Worm (Caenorhabditis elegans): Measurements from ENCODE around the gene srxa-5.
A peak's percentile ranks its signal among the peaks of the same experiment; 100 is the strongest.
"Not testable (repeated sequence)": the region's sequence is repeated elsewhere in the genome, so short reads cannot be mapped to it uniquely, and the experiment has no call there.

The srxa-5 gene

DNA sequence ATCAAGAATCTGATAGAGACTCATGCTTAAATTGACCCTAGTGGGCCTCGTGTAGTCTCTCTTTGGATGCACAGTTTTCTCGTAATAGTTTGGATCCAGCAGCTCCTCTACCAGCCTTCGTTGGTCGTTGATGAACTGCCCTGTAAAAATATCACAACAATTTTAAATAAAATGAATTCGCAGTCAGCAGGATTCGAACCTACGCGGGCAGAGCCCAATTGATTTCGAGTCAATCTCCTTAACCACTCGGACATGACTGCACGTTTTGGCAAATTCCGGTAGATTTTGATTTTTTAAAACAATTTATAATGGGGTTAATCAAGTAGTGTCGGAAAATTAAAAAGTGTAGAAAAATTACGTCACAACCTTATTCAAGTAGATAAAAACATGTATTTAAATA is 19.0 kb upstream of the srxa-5 start:
- TF ChIP-seq efl-1 (optimal IDR thresholded peaks at IDR 0.05), result not testable (repeated sequence)
- peak in 1 of 2 experiments; percentile 20 for TF ChIP-seq efl-1 (GFP tag; optimal IDR thresholded peaks at IDR 0.05 in 1 of 2)

DNA sequence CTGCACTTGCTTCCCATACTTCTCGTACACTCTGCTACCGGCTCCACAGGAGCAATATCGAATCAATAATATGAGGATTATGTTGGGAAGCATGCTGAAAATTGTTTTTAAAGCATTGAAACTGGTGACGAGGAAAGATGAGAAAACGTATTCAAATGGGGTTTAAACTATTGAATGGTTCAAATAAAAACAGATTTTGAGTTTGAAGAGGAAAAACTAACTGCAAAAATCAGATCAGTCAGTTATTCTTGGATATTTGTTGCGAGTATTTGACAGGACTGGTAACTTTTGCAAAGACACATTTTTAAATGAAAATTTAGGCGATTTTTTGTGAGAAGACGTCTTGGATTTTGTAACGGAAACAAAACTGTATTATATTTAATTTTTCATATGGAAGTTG is 18.1 kb upstream of the srxa-5 start, which contains the start of gene acr-5:
acr-5 (minus strand) TSS at position 101 of the 400 bp plus-strand sequence.
- TF ChIP-seq fkh-8 (tag; optimal IDR thresholded peaks at IDR 0.05) (no peak), mef-2 (tag; optimal IDR thresholded peaks at IDR 0.05) (no peak)

DNA sequence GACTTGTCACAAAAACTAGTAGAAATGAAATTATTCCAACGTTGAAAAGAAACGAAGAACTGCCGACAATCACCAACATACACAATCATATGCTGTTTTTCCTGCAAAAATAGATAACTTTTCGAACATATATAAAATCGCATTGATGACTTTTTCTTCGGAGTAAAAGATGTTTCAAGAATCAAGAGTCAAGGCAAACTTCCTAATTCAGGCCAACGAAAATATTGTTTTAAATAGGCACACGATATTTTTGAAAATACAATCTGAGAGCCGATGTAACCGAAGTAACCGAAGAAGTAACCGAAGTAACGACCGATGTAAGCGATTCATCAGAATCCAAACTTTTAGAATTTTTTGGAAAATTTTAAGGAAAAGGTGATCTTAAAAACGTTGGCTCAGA is 12.8 kb upstream of the srxa-5 start, which contains the start of gene C09E7.10:
C09E7.10 (minus strand) TSS at position 101 of the 400 bp plus-strand sequence.
- TF ChIP-seq efl-3 (GFP tag; optimal IDR thresholded peaks at IDR 0.05), result no peak
- TF ChIP-seq vab-15 (tag; optimal IDR thresholded peaks at IDR 0.05), result no peak
- TF ChIP-seq nhr-71 (tag; optimal IDR thresholded peaks at IDR 0.05), result no peak
- no peak for TF ChIP-seq nhr-12 (tag; optimal IDR thresholded peaks at IDR 0.05)
- TF ChIP-seq lin-15B (tag; optimal IDR thresholded peaks at IDR 0.05), result no peak
- no peak for TF ChIP-seq fkh-10 (GFP tag; optimal IDR thresholded peaks at IDR 0.05)
- TF ChIP-seq zip-4 (GFP tag; optimal IDR thresholded peaks at IDR 0.05), result no peak
- TF ChIP-seq pax-3 (tag; optimal IDR thresholded peaks at IDR 0.05), result no peak
- no peak for TF ChIP-seq sox-4 (tag; optimal IDR thresholded peaks at IDR 0.05)
- no peak for TF ChIP-seq fos-1 (tag; optimal IDR thresholded peaks at IDR 0.05)
- TF ChIP-seq rnt-1 (tag; optimal IDR thresholded peaks at IDR 0.05), result no peak
- TF ChIP-seq F16B12.6 (tag; optimal IDR thresholded peaks at IDR 0.05), result no peak
- TF ChIP-seq lin-35 (GFP tag; optimal IDR thresholded peaks at IDR 0.05), result no peak
- TF ChIP-seq lin-13 (GFP tag; optimal IDR thresholded peaks at IDR 0.05), result no peak
- TF ChIP-seq C16A3.4 (tag; optimal IDR thresholded peaks at IDR 0.05), result no peak

DNA sequence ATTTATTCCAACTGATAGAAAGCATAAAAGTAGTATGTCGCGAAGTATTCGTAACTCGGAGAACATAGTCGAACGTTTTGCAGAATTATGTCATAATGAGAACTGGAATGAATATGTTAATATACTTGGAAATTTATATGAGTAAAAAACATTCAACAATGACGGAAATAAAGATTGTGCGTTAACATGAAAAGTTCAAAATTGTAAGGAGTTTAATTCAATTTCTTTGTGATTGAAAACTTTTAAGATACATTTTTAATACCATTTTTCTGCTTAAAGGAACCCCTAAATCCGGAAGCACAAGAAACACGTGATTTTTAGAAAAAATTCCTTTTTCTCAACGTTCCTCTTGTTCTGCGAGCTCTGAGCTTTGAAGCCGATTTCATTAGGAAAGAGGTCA is 7.2 kb upstream of the srxa-5 start, which contains the start of gene oig-1:
oig-1 (minus strand) TSS at position 101 of the 400 bp plus-strand sequence.
- TF ChIP-seq rnt-1 (tag; optimal IDR thresholded peaks at IDR 0.05), result no peak
- TF ChIP-seq aha-1 (tag; optimal IDR thresholded peaks at IDR 0.05), result no peak
- TF ChIP-seq ceh-8 (GFP tag; optimal IDR thresholded peaks at IDR 0.05), result no peak

DNA sequence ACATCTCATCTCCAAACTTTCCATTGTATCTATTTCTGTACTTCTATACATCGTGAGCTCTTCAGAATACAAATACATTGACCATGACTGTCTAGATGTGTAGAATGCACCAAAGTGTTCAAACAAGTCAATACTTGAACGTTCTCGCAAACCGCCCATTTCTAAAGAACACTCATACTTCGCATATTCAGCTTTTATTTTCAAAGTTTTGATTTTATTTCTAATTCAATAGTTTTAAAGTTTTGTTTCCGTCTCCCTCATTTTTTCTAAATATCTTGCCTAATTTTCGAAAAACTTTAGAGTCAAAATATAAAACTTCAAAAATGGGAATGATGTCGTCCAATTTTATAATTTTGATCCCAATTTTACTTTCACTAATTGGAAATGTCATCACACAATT is 4.8 kb upstream of the srxa-5 start, which contains the start of gene pqn-10:
pqn-10 (plus strand) TSS at position 301 of the 400 bp plus-strand sequence.
- TF ChIP-seq zag-1 (tag; optimal IDR thresholded peaks at IDR 0.05) (no peak), lin-35 (GFP tag; optimal IDR thresholded peaks at IDR 0.05) (no peak), fos-1 (tag; optimal IDR thresholded peaks at IDR 0.05) (no peak), isw-1 (GFP tag; IDR thresholded peaks at IDR 0.05) (no peak), ceh-90 (tag; optimal IDR thresholded peaks at IDR 0.05) (no peak)

DNA sequence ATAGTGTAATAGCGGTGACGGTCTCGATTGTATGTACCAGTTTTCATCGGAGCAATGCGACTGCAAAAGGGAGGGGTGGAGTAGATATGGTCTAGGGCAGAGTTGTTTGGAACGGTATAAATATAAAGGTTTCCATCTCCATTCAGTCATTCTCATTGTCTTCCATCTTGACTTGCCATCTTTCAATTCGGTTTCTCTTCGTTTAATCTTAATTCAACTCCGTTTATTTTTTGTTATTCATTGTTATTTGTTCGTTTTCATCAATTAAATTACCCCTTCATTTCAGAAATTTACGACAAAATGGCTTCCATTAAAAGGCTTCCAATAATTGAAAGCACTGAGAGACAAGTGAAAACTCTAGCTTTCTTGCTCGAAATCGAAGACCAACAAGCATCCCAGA is 1.6 kb upstream of the srxa-5 start, which contains the start of gene C09E7.11:
C09E7.11 (plus strand) TSS at position 301 of the 400 bp plus-strand sequence.
- TF ChIP-seq mdl-1 (tag; optimal IDR thresholded peaks at IDR 0.05), result no peak
- no peak for TF ChIP-seq lin-35 (GFP tag; optimal IDR thresholded peaks at IDR 0.05)
- no peak for TF ChIP-seq swsn-7 (tag; optimal IDR thresholded peaks at IDR 0.05)
- TF ChIP-seq ceh-8 (GFP tag; optimal IDR thresholded peaks at IDR 0.05), result no peak
- TF ChIP-seq fos-1 (tag; optimal IDR thresholded peaks at IDR 0.05), result no peak
- no peak for TF ChIP-seq tbx-2 (tag; optimal IDR thresholded peaks at IDR 0.05)
- TF ChIP-seq elt-2 (tag; optimal IDR thresholded peaks at IDR 0.05), result no peak
- no peak for TF ChIP-seq aha-1 (tag; optimal IDR thresholded peaks at IDR 0.05)
- TF ChIP-seq blmp-1 (tag; optimal IDR thresholded peaks at IDR 0.05), result no peak
- no peak for TF ChIP-seq rnt-1 (tag; optimal IDR thresholded peaks at IDR 0.05)
- TF ChIP-seq hlh-4 (tag; optimal IDR thresholded peaks at IDR 0.05), result no peak
- TF ChIP-seq ztf-11 (tag; optimal IDR thresholded peaks at IDR 0.05), result no peak
- no peak for TF ChIP-seq ceh-90 (tag; optimal IDR thresholded peaks at IDR 0.05)
- no peak for TF ChIP-seq pag-3 (tag; optimal IDR thresholded peaks at IDR 0.05; ENCODE audit: borderline replicate concordance, insufficient read depth)
- no peak for TF ChIP-seq fkh-10 (GFP tag; optimal IDR thresholded peaks at IDR 0.05)
- TF ChIP-seq ama-1 (optimal IDR thresholded peaks at IDR 0.05), result no peak
- no peak for TF ChIP-seq sptf-1 (tag; optimal IDR thresholded peaks at IDR 0.05)
- no peak for TF ChIP-seq efl-1 (optimal IDR thresholded peaks at IDR 0.05)
- no peak for TF ChIP-seq efl-1 (GFP tag; optimal IDR thresholded peaks at IDR 0.05 in 1 of 2)
- no peak for TF ChIP-seq egl-27 (tag; optimal IDR thresholded peaks at IDR 0.05)
